Worm (Caenorhabditis elegans) whole organism, midembryonic: ENCODE measurements around the gene W03C9.1.

Experiments used
- T22C8.4 ChIP-seq: fragments of 200-800 bp; sonication (Bioruptor generic); IDR thresholded peaks from 2 replicates; pipeline ENCODE4 v1.3.6; 2022; ENCODE audit warnings: missing genetic modification characterization, missing compliant biosample characterization
- cog-1 ChIP-seq: sonication (generic microtip); optimal IDR thresholded peaks from 2 replicates; lab custom pipeline; 2016; ENCODE audit warnings: missing genetic modification characterization, missing compliant biosample characterization
- flt-1 ChIP-seq: fragments of 200-800 bp; sonication (Bioruptor generic); IDR thresholded peaks from 2 replicates; pipeline ENCODE4 v1.3.6; 2022; ENCODE audit warnings: missing genetic modification characterization, missing compliant biosample characterization
- klf-2 ChIP-seq: fragments of 200-800 bp; sonication (Bioruptor generic); conservative IDR thresholded peaks from 2 replicates; pipeline ENCODE4 v1.3.6; 2022; ENCODE audit warnings: missing genetic modification reagents, missing genetic modification characterization, missing compliant biosample characterization
- med-1 ChIP-seq: sonication (generic microtip); optimal IDR thresholded peaks from 2 replicates; lab custom pipeline; 2017; ENCODE audit warnings: missing genetic modification characterization, mild to moderate bottlenecking, missing compliant biosample characterization, antibody characterized with exemption, missing genetic modification reagents; ENCODE audit not compliant: insufficient read depth
- ref-1 ChIP-seq: fragments of 200-800 bp; sonication (Bioruptor generic); conservative IDR thresholded peaks from 2 replicates; pipeline ENCODE4 v1.3.6; 2022; ENCODE audit warnings: missing genetic modification reagents, missing genetic modification characterization, missing compliant biosample characterization
- tab-1 ChIP-seq: fragments of 200-800 bp; sonication (Bioruptor generic); IDR thresholded peaks from 2 replicates; pipeline ENCODE4 v1.3.6; 2022; ENCODE audit warnings: missing genetic modification characterization, missing compliant biosample characterization
- ztf-23 ChIP-seq: fragments of 200-800 bp; sonication (Bioruptor generic); IDR thresholded peaks from 2 replicates; pipeline ENCODE4 v1.3.6; 2022; ENCODE audit warnings: missing genetic modification reagents, missing genetic modification characterization, missing compliant biosample characterization
- ztf-29 ChIP-seq: fragments of 200-800 bp; sonication (Bioruptor generic); IDR thresholded peaks from 2 replicates; pipeline ENCODE4 v1.3.6; 2022; ENCODE audit warnings: missing genetic modification reagents, missing genetic modification characterization, missing compliant biosample characterization

The W03C9.1 gene

ce11 chrII:11922757-11923538 is 39.0 kb downstream of the W03C9.1 start:
- no peak for TF ChIP-seq T22C8.4 (GFP tag; lab: Robert Waterston, UW)

DNA sequence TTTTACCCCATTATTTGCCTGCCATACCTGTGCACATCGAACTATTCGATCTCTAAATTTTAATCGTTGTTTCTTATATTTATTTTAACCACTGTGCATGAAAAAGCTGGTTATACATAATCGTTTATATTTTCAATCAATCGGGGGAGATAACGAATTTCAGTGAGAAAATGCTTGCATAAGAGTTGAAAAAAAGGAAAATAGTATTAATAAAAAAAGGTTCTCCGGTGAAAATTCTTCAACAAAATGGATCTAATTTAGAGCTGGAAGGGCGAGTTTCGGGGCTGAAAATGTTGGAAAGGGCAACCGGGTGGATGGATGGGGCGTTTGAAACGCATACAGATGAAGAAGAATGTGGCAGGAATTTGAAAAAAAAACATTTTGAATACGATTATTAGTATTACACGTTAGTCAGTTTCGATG is 44.4 kb downstream of the W03C9.1 start:
- TF ChIP-seq ref-1 (GFP tag; lab: Robert Waterston, UW) (no peak), klf-2 (GFP tag; lab: Robert Waterston, UW) (no peak), tab-1 (GFP tag; lab: Robert Waterston, UW) (no peak), med-1 (GFP tag; lab: Kevin White, UChicago) (no peak), ztf-29 (GFP tag; lab: Robert Waterston, UW) (no peak), T22C8.4 (GFP tag; lab: Robert Waterston, UW) (no peak), ztf-23 (GFP tag; lab: Robert Waterston, UW) (no peak), flt-1 (GFP tag; lab: Robert Waterston, UW) (no peak), cog-1 (no peak)

DNA sequence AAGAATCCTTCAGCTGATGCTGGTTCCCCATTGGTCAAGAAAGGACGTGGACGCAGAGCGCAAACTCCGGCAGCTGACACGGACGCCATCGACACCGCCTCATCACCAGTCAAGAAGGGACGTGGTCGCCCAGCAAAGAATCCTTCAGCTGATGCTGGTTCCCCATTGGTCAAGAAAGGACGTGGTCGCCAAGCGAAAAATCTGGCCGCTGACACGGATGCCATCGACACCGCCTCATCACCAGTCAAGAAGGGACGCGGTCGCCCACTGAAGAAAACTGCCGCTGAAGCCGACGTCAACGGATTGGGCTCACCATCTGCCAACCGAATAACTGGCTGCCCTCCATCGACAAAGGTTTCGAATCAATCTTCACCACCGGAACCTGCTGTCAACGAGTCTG is 45.0 kb downstream of the W03C9.1 start:
- TF ChIP-seq klf-2 (GFP tag; lab: Robert Waterston, UW) = no peak
- no peak for TF ChIP-seq cog-1
- TF ChIP-seq med-1 (GFP tag; lab: Kevin White, UChicago) = no peak
- no peak for TF ChIP-seq ztf-29 (GFP tag; lab: Robert Waterston, UW)
- TF ChIP-seq ref-1 (GFP tag; lab: Robert Waterston, UW) = no peak

- TF ChIP-seq cog-1 = no peak
- no peak for TF ChIP-seq flt-1 (GFP tag; lab: Robert Waterston, UW)
- no peak for TF ChIP-seq ztf-29 (GFP tag; lab: Robert Waterston, UW)
- no peak for TF ChIP-seq med-1 (GFP tag; lab: Kevin White, UChicago)
- TF ChIP-seq ref-1 (GFP tag; lab: Robert Waterston, UW) = no peak
- TF ChIP-seq klf-2 (GFP tag; lab: Robert Waterston, UW) = no peak
- TF ChIP-seq tab-1 (GFP tag; lab: Robert Waterston, UW) = no peak
- no peak for TF ChIP-seq T22C8.4 (GFP tag; lab: Robert Waterston, UW)
- no peak for TF ChIP-seq ztf-23 (GFP tag; lab: Robert Waterston, UW)
Observed at ce11 chrII:11916555-11916941, 45.4 kb downstream of the W03C9.1 start.

DNA sequence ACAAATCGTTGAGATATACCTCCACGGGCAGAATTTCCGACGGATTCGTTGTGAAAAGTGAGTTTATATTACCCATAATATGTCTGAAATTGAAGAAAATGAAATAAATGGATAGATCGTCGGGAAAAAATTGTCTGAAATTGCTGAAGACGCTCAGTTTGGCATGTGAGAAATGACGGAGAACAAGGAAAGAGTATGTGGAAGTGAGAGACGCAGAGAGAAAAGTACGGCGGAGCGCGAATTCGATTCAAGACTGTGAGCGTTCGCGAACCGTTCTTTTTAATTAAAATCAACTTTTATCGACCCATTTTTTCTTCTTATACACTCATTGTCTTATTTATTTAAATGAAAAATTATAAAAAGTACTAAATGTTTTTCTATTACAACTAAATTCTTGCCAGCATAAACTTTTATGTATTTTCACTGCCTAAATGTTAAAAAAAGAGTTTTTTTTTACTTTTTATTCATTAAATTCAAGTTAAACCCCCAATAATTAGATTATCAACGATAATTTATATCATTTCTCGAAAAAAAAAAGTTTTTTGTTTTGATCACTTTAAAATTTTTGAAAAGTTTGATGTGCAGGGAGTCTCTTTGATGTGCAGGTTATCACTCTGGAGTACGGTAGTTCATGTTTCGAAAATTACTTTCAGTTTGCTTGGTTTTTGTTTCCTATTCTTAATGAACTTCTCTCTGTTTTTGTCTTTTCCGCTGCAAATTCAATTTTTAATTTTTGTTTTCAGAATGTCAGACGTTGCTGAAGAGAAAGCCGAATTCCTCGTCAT is 46.0 kb downstream of the W03C9.1 start, which contains the start of the genes vps-15 and hmg-12:
TSS of gene vps-15 (minus strand) at position 83 of the 785 bp plus-strand sequence.
TSS of gene hmg-12 (plus strand) at position 744 of the 785 bp plus-strand sequence.
- TF ChIP-seq klf-2 (GFP tag; lab: Robert Waterston, UW) (no peak), ref-1 (GFP tag; lab: Robert Waterston, UW) (no peak), med-1 (GFP tag; lab: Kevin White, UChicago) (no peak), ztf-23 (GFP tag; lab: Robert Waterston, UW) (no peak)

ce11 chrII:11914304-11914703 is 47.6 kb downstream of the W03C9.1 start, which contains the start of gene ZK930.7:
Gene ZK930.7, plus strand, starts transcription at chrII:11914604.
- TF ChIP-seq klf-2 (GFP tag; lab: Robert Waterston, UW) (no peak), flt-1 (GFP tag; lab: Robert Waterston, UW) (no peak), tab-1 (GFP tag; lab: Robert Waterston, UW) (no peak), med-1 (GFP tag; lab: Kevin White, UChicago) (no peak), ztf-29 (GFP tag; lab: Robert Waterston, UW) (no peak), cog-1 (no peak)
